Worm (Caenorhabditis elegans) whole organism, L2 larva: ENCODE measurements around the gene C05D10.4.

Source experiments
- aly-2 ChIP-seq: fragments of 150-350 bp; optimal IDR thresholded peaks from 2 replicates; lab custom pipeline; 2014; ENCODE audit warnings: missing biosample characterization, missing genetic modification characterization
- ama-1 ChIP-seq: fragments of 150-350 bp; optimal IDR thresholded peaks from 2 replicates; lab custom pipeline; 2018; ENCODE audit warnings: inconsistent platforms
- elt-3 ChIP-seq: sonication (generic microtip); optimal IDR thresholded peaks from 2 replicates; lab custom pipeline; 2017; ENCODE audit warnings: missing biosample characterization, missing genetic modification characterization
- mdl-1 ChIP-seq, 2 experiments: fragments of 150-350 bp in 1 of 2; sonication (generic microtip) in 1 of 2; optimal IDR thresholded peaks; 2 replicates each; lab custom pipeline; 2017; ENCODE audit warnings: missing biosample characterization in 2 of 2, missing genetic modification characterization in 2 of 2
- nhr-12 ChIP-seq: fragments of 150-350 bp; optimal IDR thresholded peaks from 2 replicates; lab custom pipeline; 2014; ENCODE audit warnings: missing biosample characterization, missing genetic modification characterization
- ztf-11 ChIP-seq: sonication (generic microtip); optimal IDR thresholded peaks from 2 replicates; lab custom pipeline; 2017; ENCODE audit warnings: missing biosample characterization, missing genetic modification characterization

DNA sequence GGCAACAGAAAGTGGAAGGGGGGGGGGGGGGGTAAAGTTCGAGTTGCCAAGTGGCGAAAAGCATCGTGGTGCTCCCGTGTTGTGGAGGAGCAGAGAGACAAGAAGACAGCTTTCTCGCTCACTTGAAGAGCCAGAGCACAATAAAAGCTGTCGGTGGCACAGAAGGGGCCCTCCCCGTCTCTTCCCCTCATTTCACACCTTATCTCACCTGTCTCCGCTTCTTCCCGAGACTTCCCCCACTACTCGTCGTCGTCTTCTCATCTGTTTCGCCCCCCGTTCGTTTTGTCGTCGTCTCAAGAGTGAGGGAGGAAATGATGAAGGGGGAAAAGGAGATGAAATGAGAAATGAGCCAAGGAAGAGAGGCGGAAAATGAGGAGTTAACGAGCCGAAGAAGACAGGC is 35.8 kb upstream of the C05D10.4 start:
- TF ChIP-seq ama-1 (lab: Kevin White, UChicago): no peak
- TF ChIP-seq ztf-11 (tag; lab: Kevin White, UChicago): no peak
- TF ChIP-seq nhr-12 (tag; lab: Kevin White, UChicago): no peak
- no peak for TF ChIP-seq aly-2 (tag; lab: Kevin White, UChicago)
- TF ChIP-seq mdl-1 (tag; optimal IDR thresholded peaks at IDR 0.05; lab: Kevin White, UChicago): no peak
- TF ChIP-seq elt-3: no peak
